Worm (Caenorhabditis elegans): Measurements from ENCODE around the gene gcy-14.
A peak's percentile ranks its signal among the peaks of the same experiment; 100 is the strongest.

gcy-14 gene

ce11 chrV:14871365-14871764 is 3.3 kb upstream of the gcy-14 start, which contains the start of gene ZC412.3:
Gene ZC412.3, minus strand, starts transcription at chrV:14871547.
- TF ChIP-seq nhr-11 (tag; optimal IDR thresholded peaks at IDR 0.05) (no peak), hlh-15 (tag; optimal IDR thresholded peaks at IDR 0.05) (no peak), dmd-4 (tag; optimal IDR thresholded peaks at IDR 0.05; ENCODE audit: borderline replicate concordance) (no peak), lin-11 (tag; optimal IDR thresholded peaks at IDR 0.05) (no peak), unc-55 (GFP tag; optimal IDR thresholded peaks at IDR 0.05) (peak; percentile 10), C38D4.7 (GFP tag; optimal IDR thresholded peaks at IDR 0.05) (no peak), odd-2 (tag; optimal IDR thresholded peaks at IDR 0.05) (no peak), ceh-18 (tag; optimal IDR thresholded peaks at IDR 0.05) (peak; percentile 56), ceh-19 (GFP tag; optimal IDR thresholded peaks at IDR 0.05) (no peak)

- no peak for TF ChIP-seq ceh-24 (tag; optimal IDR thresholded peaks at IDR 0.05)
- TF ChIP-seq fax-1 (tag; optimal IDR thresholded peaks at IDR 0.05), result no peak
- peak; percentile 46 for TF ChIP-seq unc-42 (tag; optimal IDR thresholded peaks at IDR 0.05)
- no peak for TF ChIP-seq npax-4 (tag; optimal IDR thresholded peaks at IDR 0.05)
- no peak for TF ChIP-seq elt-2 (tag; optimal IDR thresholded peaks at IDR 0.05)
Observed at ce11 chrV:14859380-14859779, 8.7 kb downstream of the gcy-14 start.

- no peak for TF ChIP-seq gmeb-2 (tag; optimal IDR thresholded peaks at IDR 0.05)
Observed at ce11 chrV:14858503-14858902, 9.6 kb downstream of the gcy-14 start, which contains the start of gene npr-13. Gene npr-13, minus strand, starts transcription at chrV:14858603.

ce11 chrV:14855626-14856025 is 12.5 kb downstream of the gcy-14 start:
- TF ChIP-seq nhr-11 (tag; optimal IDR thresholded peaks at IDR 0.05) (no peak), ets-4 (tag; optimal IDR thresholded peaks at IDR 0.05) (no peak), F13H6.1 (tag; optimal IDR thresholded peaks at IDR 0.05) (no peak), unc-3 (GFP tag; conservative IDR thresholded peaks at IDR 0.05) (no peak; the same call in 1 of the 2 replicates), unc-3 (tag; optimal IDR thresholded peaks at IDR 0.05) (peak; percentile 32), elt-2 (tag; optimal IDR thresholded peaks at IDR 0.05) (peak; percentile 33), Y22D7AL.16 (tag; optimal IDR thresholded peaks at IDR 0.05) (no peak), odd-2 (tag; optimal IDR thresholded peaks at IDR 0.05) (no peak), dve-1 (tag; optimal IDR thresholded peaks at IDR 0.05) (peak; percentile 33), lin-11 (tag; optimal IDR thresholded peaks at IDR 0.05) (peak; percentile 38), ceh-45 (GFP tag; IDR thresholded peaks at IDR 0.05) (no peak), pag-3 (tag; optimal IDR thresholded peaks at IDR 0.05; ENCODE audit: borderline replicate concordance) (no peak), npax-4 (tag; optimal IDR thresholded peaks at IDR 0.05) (no peak), nhr-232 (tag; optimal IDR thresholded peaks at IDR 0.05) (peak; percentile 31), hlh-6 (tag; optimal IDR thresholded peaks at IDR 0.05) (peak; percentile 51), ceh-6 (GFP tag; optimal IDR thresholded peaks at IDR 0.05) (peak; percentile 47), C38D4.7 (GFP tag; optimal IDR thresholded peaks at IDR 0.05) (peak; percentile 57), hlh-30 (tag; optimal IDR thresholded peaks at IDR 0.05; ENCODE audit: insufficient read depth) (no peak), sox-4 (tag; optimal IDR thresholded peaks at IDR 0.05) (peak; percentile 15), ceh-19 (GFP tag; optimal IDR thresholded peaks at IDR 0.05) (peak; percentile 44), ama-1 (optimal IDR thresholded peaks at IDR 0.05) (no peak), ceh-30 (tag; optimal IDR thresholded peaks at IDR 0.05) (no peak), madf-2 (tag; optimal IDR thresholded peaks at IDR 0.05) (peak; percentile 40), che-1 (tag; optimal IDR thresholded peaks at IDR 0.05) (peak; percentile 62), zip-5 (tag; optimal IDR thresholded peaks at IDR 0.05) (no peak), syd-9 (tag; optimal IDR thresholded peaks at IDR 0.05) (no peak), ceh-48 (tag; optimal IDR thresholded peaks at IDR 0.05) (peak; percentile 35), mec-3 (tag; optimal IDR thresholded peaks at IDR 0.05; ENCODE audit: borderline replicate concordance) (no peak), ceh-14 (tag; optimal IDR thresholded peaks at IDR 0.05) (no peak), T23F11.4 (GFP tag; optimal IDR thresholded peaks at IDR 0.05) (peak; percentile 45), ceh-2 (tag; optimal IDR thresholded peaks at IDR 0.05) (peak; percentile 32), ref-2 (tag; optimal IDR thresholded peaks at IDR 0.05) (no peak), hlh-8 (tag; optimal IDR thresholded peaks at IDR 0.05) (no peak), hlh-13 (GFP tag; optimal IDR thresholded peaks at IDR 0.05) (peak; percentile 46), K09A11.1 (tag; optimal IDR thresholded peaks at IDR 0.05; ENCODE audit: insufficient read depth) (no peak), fkh-6 (tag; optimal IDR thresholded peaks at IDR 0.05) (no peak), ahr-1 (tag; optimal IDR thresholded peaks at IDR 0.05) (no peak), tbx-2 (tag; optimal IDR thresholded peaks at IDR 0.05) (no peak), pha-4 (tag; optimal IDR thresholded peaks at IDR 0.05) (no peak)
